Fruit fly (Drosophila melanogaster) whole organism, embryonic: ENCODE results near the gene CG6749.

Source experiments
- BEAF-32 ChIP-seq: fragments of 200-800 bp; sonication (Bioruptor generic); optimal IDR thresholded peaks from 3 replicates; lab custom pipeline; 2017; ENCODE audit warnings: missing biosample characterization, missing genetic modification characterization, mild to moderate bottlenecking, moderate library complexity, missing genetic modification reagents
- CG10209 ChIP-seq: fragments of 200-800 bp; sonication (Bioruptor generic); optimal IDR thresholded peaks from 3 replicates; lab custom pipeline; 2017; ENCODE audit warnings: missing biosample characterization, mild to moderate bottlenecking, missing genetic modification characterization, missing genetic modification reagents
- CG1024 ChIP-seq: fragments of 200-800 bp; sonication (Bioruptor generic); IDR thresholded peaks from 2 replicates; pipeline ENCODE4 v1.3.6; 2022; ENCODE audit warnings: missing biosample characterization, missing genetic modification characterization
- CG11093 ChIP-seq: fragments of 200-800 bp; sonication (Bioruptor generic); IDR thresholded peaks from 3 replicates; pipeline ENCODE4 v1.3.6; 2022; ENCODE audit warnings: missing biosample characterization, missing genetic modification characterization
- CG11247 ChIP-seq: fragments of 200-800 bp; sonication (Bioruptor generic); IDR thresholded peaks from 2 replicates; pipeline ENCODE4 v1.3.6; 2022; ENCODE audit warnings: missing biosample characterization, missing genetic modification characterization
- CG11560 ChIP-seq: fragments of 200-800 bp; sonication (Bioruptor generic); IDR thresholded peaks from 3 replicates; pipeline ENCODE4 v1.3.6; 2022; ENCODE audit warnings: missing biosample characterization, missing genetic modification characterization
- CG12236 ChIP-seq: fragments of 200-800 bp; sonication (Bioruptor generic); optimal IDR thresholded peaks from 2 replicates; lab custom pipeline; 2016; ENCODE audit warnings: missing biosample characterization, missing genetic modification characterization
- CG12299 ChIP-seq: fragments of 200-800 bp; sonication (Bioruptor generic); optimal IDR thresholded peaks from 2 replicates; lab custom pipeline; 2018; ENCODE audit warnings: missing biosample characterization, mild to moderate bottlenecking, missing genetic modification characterization
- CG12659 ChIP-seq: fragments of 200-800 bp; sonication (Bioruptor generic); optimal IDR thresholded peaks from 3 replicates; lab custom pipeline; 2017; ENCODE audit warnings: mild to moderate bottlenecking, missing biosample characterization, missing genetic modification reagents, missing genetic modification characterization
- CG12942 ChIP-seq: fragments of 200-800 bp; sonication (Bioruptor generic); optimal IDR thresholded peaks from 3 replicates; lab custom pipeline; 2016; ENCODE audit warnings: missing biosample characterization, missing genetic modification characterization
- CG13123 ChIP-seq: fragments of 200-800 bp; sonication (Bioruptor generic); optimal IDR thresholded peaks from 2 replicates; lab custom pipeline; 2016; ENCODE audit warnings: missing biosample characterization, missing genetic modification characterization
- CG14014 ChIP-seq: fragments of 200-800 bp; sonication (Bioruptor generic); IDR thresholded peaks from 2 replicates; pipeline ENCODE4 v1.3.6; 2022; ENCODE audit warnings: missing biosample characterization, missing genetic modification characterization
- CG14050 ChIP-seq: fragments of 200-800 bp; sonication (Bioruptor generic); IDR thresholded peaks from 3 replicates; pipeline ENCODE4 v1.3.6; 2022; ENCODE audit warnings: missing biosample characterization, missing genetic modification characterization
- CG14965 ChIP-seq: fragments of 200-800 bp; sonication (Bioruptor generic); optimal IDR thresholded peaks from 2 replicates; lab custom pipeline; 2016; ENCODE audit warnings: missing biosample characterization, missing genetic modification characterization, borderline replicate concordance
- CG15696 ChIP-seq: fragments of 200-800 bp; sonication (Bioruptor generic); optimal IDR thresholded peaks from 2 replicates; lab custom pipeline; 2019; ENCODE audit warnings: missing biosample characterization, mild to moderate bottlenecking, missing genetic modification characterization, moderate library complexity
- CG1603 ChIP-seq: fragments of 200-800 bp; sonication (Bioruptor generic); optimal IDR thresholded peaks from 2 replicates; lab custom pipeline; 2019; ENCODE audit warnings: missing biosample characterization, mild to moderate bottlenecking, missing genetic modification characterization, moderate library complexity
- CG31224 ChIP-seq: fragments of 200-800 bp; sonication (Bioruptor generic); IDR thresholded peaks from 2 replicates; pipeline ENCODE4 v1.3.6; 2022; ENCODE audit warnings: missing biosample characterization, missing genetic modification characterization
- CG31365 ChIP-seq: fragments of 200-800 bp; sonication (Bioruptor generic); optimal IDR thresholded peaks from 2 replicates; lab custom pipeline; 2018; ENCODE audit warnings: missing biosample characterization, mild to moderate bottlenecking, missing genetic modification characterization
- CG31441 ChIP-seq: fragments of 200-800 bp; sonication (Bioruptor generic); IDR thresholded peaks from 2 replicates; pipeline ENCODE4 v1.3.6; 2022; ENCODE audit warnings: missing biosample characterization, missing genetic modification characterization
- CG8359 ChIP-seq: fragments of 200-800 bp; sonication (Bioruptor generic); optimal IDR thresholded peaks from 2 replicates; lab custom pipeline; 2017; ENCODE audit warnings: missing biosample characterization, mild to moderate bottlenecking, missing genetic modification characterization, borderline replicate concordance
- CG8478 ChIP-seq: fragments of >200 bp; optimal IDR thresholded peaks from 2 replicates; lab custom pipeline; 2018
- CG9876 ChIP-seq: fragments of 200-800 bp; sonication (Bioruptor generic); optimal IDR thresholded peaks from 2 replicates; lab custom pipeline; 2016; ENCODE audit warnings: missing biosample characterization, missing genetic modification characterization
- Dfd ChIP-seq, 2 experiments: fragments of >200 bp; optimal IDR thresholded peaks; 2 replicates each; lab custom pipeline; 2017; ENCODE audit warnings: missing biosample characterization in 2 of 2, missing genetic modification characterization in 2 of 2
- HHEX ChIP-seq: fragments of 200-800 bp; sonication (Bioruptor generic); optimal IDR thresholded peaks from 3 replicates; lab custom pipeline; 2017; ENCODE audit warnings: missing biosample characterization, mild to moderate bottlenecking, missing genetic modification characterization, missing genetic modification reagents
- Lhr ChIP-seq: fragments of 200-800 bp; sonication (Bioruptor generic); optimal IDR thresholded peaks from 3 replicates; lab custom pipeline; 2017; ENCODE audit warnings: mild to moderate bottlenecking, missing biosample characterization, missing genetic modification reagents, missing genetic modification characterization
- Lpt ChIP-seq: fragments of >200 bp; optimal IDR thresholded peaks from 2 replicates; lab custom pipeline; 2018; ENCODE audit warnings: missing biosample characterization, missing genetic modification characterization
- MBD-R2 ChIP-seq: fragments of 200-800 bp; sonication (Bioruptor generic); IDR thresholded peaks from 2 replicates; pipeline ENCODE4 v1.3.6; 2022; ENCODE audit warnings: missing biosample characterization, missing genetic modification characterization
- Nf-YB ChIP-seq: fragments of 200-800 bp; sonication (Bioruptor generic); optimal IDR thresholded peaks from 3 replicates; lab custom pipeline; 2019; ENCODE audit warnings: missing biosample characterization, mild to moderate bottlenecking, missing genetic modification characterization, moderate library complexity
- ac ChIP-seq: fragments of 200-800 bp; sonication (Bioruptor generic); optimal IDR thresholded peaks from 3 replicates; lab custom pipeline; 2017; ENCODE audit warnings: missing biosample characterization, mild to moderate bottlenecking, missing genetic modification characterization
- bowl ChIP-seq: fragments of 200-800 bp; sonication (Bioruptor generic); IDR thresholded peaks from 2 replicates; pipeline ENCODE4 v1.3.6; 2022; ENCODE audit warnings: missing biosample characterization, missing genetic modification characterization
- caup ChIP-seq: fragments of 200-800 bp; sonication (Bioruptor generic); optimal IDR thresholded peaks from 3 replicates; lab custom pipeline; 2017; ENCODE audit warnings: missing biosample characterization, mild to moderate bottlenecking, missing genetic modification characterization, moderate library complexity; ENCODE audit not compliant: severe bottlenecking
- cg ChIP-seq: fragments of 200-800 bp; sonication (Bioruptor generic); optimal IDR thresholded peaks from 3 replicates; lab custom pipeline; 2019; ENCODE audit warnings: missing biosample characterization, mild to moderate bottlenecking, missing genetic modification characterization, moderate library complexity
- chif ChIP-seq, 2 experiments: fragments of 200-800 bp; sonication (Bioruptor generic); optimal IDR thresholded peaks; 3 replicates each; lab custom pipeline; 2016; ENCODE audit warnings: missing biosample characterization in 2 of 2, missing genetic modification characterization in 2 of 2
- crc ChIP-seq: fragments of 200-800 bp; sonication (Bioruptor generic); optimal IDR thresholded peaks from 2 replicates; lab custom pipeline; 2016; ENCODE audit warnings: missing biosample characterization, missing genetic modification characterization
- danr ChIP-seq: fragments of 200-800 bp; sonication (Bioruptor generic); IDR thresholded peaks from 2 replicates; pipeline ENCODE4 v1.3.6; 2022; ENCODE audit warnings: missing biosample characterization, missing genetic modification characterization
- dati ChIP-seq: fragments of 200-800 bp; sonication (Bioruptor generic); IDR thresholded peaks from 2 replicates; pipeline ENCODE4 v1.3.6; 2022; ENCODE audit warnings: missing biosample characterization, missing genetic modification characterization
- dmrt99B ChIP-seq: fragments of 200-800 bp; sonication (Bioruptor generic); optimal IDR thresholded peaks from 2 replicates; lab custom pipeline; 2018; ENCODE audit warnings: missing biosample characterization, mild to moderate bottlenecking, missing genetic modification characterization, moderate library complexity
- hkb ChIP-seq, 2 experiments: fragments of 200-800 bp in 1 of 2; fragments of >200 bp in 1 of 2; sonication (Bioruptor generic) in 1 of 2; IDR thresholded peaks in 1 of 2; optimal IDR thresholded peaks in 1 of 2; 2 replicates each; pipeline versions ENCODE4 v1.3.6 to Lab custom; 2017 to 2022; ENCODE audit warnings: missing biosample characterization in 1 of 2, missing genetic modification characterization in 1 of 2
- lbe ChIP-seq: fragments of 200-800 bp; sonication (Bioruptor generic); optimal IDR thresholded peaks from 2 replicates; lab custom pipeline; 2016; ENCODE audit warnings: missing biosample characterization, mild to moderate bottlenecking, missing genetic modification characterization
- lilli ChIP-seq: fragments of 200-800 bp; sonication (Bioruptor generic); optimal IDR thresholded peaks from 3 replicates; lab custom pipeline; 2016; ENCODE audit warnings: missing biosample characterization, missing genetic modification characterization
- onecut ChIP-seq: fragments of 200-800 bp; sonication (Bioruptor generic); IDR thresholded peaks from 2 replicates; pipeline ENCODE4 v1.3.6; 2022; ENCODE audit warnings: missing biosample characterization, missing genetic modification characterization
- peb ChIP-seq: fragments of 200-800 bp; sonication (Bioruptor generic); IDR thresholded peaks from 2 replicates; pipeline ENCODE4 v1.3.6; 2022; ENCODE audit warnings: missing biosample characterization, missing genetic modification characterization
- sqz ChIP-seq: fragments of 200-800 bp; sonication (Bioruptor generic); optimal IDR thresholded peaks from 3 replicates; lab custom pipeline; 2018; ENCODE audit warnings: missing biosample characterization, mild to moderate bottlenecking, missing genetic modification characterization
- stc ChIP-seq: fragments of 200-800 bp; sonication (Bioruptor generic); IDR thresholded peaks from 2 replicates; pipeline ENCODE4 v1.3.6; 2022; ENCODE audit warnings: missing biosample characterization, missing genetic modification characterization
- trem ChIP-seq: fragments of 200-800 bp; optimal IDR thresholded peaks from 3 replicates; lab custom pipeline; 2019; ENCODE audit warnings: missing biosample characterization, mild to moderate bottlenecking, missing genetic modification characterization, moderate library complexity
- vfl ChIP-seq: fragments of 200-800 bp; sonication (Bioruptor generic); optimal IDR thresholded peaks from 2 replicates; lab custom pipeline; 2016; ENCODE audit warnings: missing biosample characterization, missing genetic modification characterization
- vnd ChIP-seq: fragments of 200-800 bp; sonication (Bioruptor generic); IDR thresholded peaks from 3 replicates; pipeline ENCODE4 v1.3.6; 2022; ENCODE audit warnings: missing biosample characterization, missing genetic modification characterization; ENCODE audit not compliant: partially characterized antibody
- wor ChIP-seq: fragments of 200-800 bp; sonication (Bioruptor generic); IDR thresholded peaks from 2 replicates; pipeline ENCODE4 v1.3.6; 2022; ENCODE audit warnings: missing biosample characterization, missing genetic modification characterization

CG6749 gene

DNA sequence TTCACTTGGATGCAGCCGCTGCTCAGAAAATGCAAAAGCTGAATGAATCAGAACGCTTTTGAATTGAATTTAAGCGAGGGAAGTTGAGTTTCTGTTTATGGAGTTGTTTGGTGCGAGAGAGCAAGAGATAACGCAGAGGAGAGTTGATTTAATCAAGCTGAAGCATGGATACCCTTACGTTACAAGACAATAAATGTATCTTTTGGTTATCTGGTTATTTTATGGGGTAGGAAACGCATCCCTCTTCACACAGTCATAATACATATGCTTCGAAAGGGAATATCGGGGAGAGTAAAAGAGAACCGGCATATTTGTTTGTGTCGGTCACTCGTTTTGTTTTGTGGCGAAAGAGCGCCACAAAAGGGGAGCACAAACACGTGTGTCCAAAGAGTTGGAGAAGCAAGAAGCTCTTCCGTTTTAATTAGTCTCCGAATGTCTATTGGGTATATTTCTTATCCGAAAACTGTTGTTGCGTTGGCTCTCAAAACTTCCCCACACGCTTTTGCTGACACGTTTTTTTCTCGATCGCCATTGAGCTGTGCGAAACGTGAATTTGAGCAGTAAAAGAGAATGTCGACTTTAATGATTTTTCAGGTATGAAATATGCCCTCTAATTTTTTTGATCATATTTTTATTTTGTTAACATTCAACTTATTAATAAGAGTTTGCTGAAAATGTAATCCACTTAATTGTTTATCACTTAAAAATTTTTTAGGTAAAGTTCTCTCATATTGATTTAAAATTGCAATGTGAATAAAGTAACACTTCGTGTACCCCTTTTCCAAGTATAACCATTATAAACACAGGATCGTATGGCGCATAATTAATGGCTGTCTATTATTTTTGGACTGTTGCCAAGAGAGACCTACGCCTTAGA, 36.7 kb downstream of the CG6749 start, which contains the start of gene Prps (continued):
- TF ChIP-seq CG31365 (peak; percentile 81), Dfd (GFP tag; optimal IDR thresholded peaks at IDR 0.05; lab: Kevin White, UChicago) (no peak), CG14965 (GFP tag; lab: Kevin White, UChicago) (no peak), lbe (GFP tag; lab: Kevin White, UChicago) (peak; percentile 85), vfl (GFP tag; lab: Kevin White, UChicago) (peak; percentile 64), dmrt99B (tag; lab: Kevin White, UChicago) (peak; percentile 85), CG12236 (GFP tag; lab: Kevin White, UChicago) (peak; percentile 68), chif (GFP tag; optimal IDR thresholded peaks at IDR 0.05; lab: Kevin White, UChicago) (peak; percentile 25 to 65), CG8359 (no peak), CG1024 (GFP tag; lab: Robert Waterston, UW) (peak; percentile 74; the same call in 1 of the 2 replicates), CG11560 (tag; lab: Robert Waterston, UW) (peak; percentile 43; the same call in 1 of the 3 replicates), vnd (GFP tag; lab: Robert Waterston, UW) (no peak), Lhr (GFP tag; lab: Kevin White, UChicago) (no peak), CG31441 (GFP tag; lab: Robert Waterston, UW) (peak; percentile 67), dati (GFP tag; lab: Robert Waterston, UW) (0 out of 2 replicates have a peak, but pooled peaks have one; percentile 39), ac (GFP tag; lab: Kevin White, UChicago) (no peak), CG15696 (tag; lab: Kevin White, UChicago) (no peak), CG8478 (no peak), CG10209 (GFP tag; lab: Kevin White, UChicago) (peak; percentile 8), stc (GFP tag; lab: Robert Waterston, UW) (peak; percentile 79), hkb (optimal IDR thresholded peaks at IDR 0.05; lab: Kevin White, UChicago) (no peak), hkb (GFP tag; IDR thresholded peaks at IDR 0.05; lab: Robert Waterston, UW) (peak; percentile 85), Nf-YB (peak; percentile 7), cg (GFP tag; lab: Kevin White, UChicago) (peak; percentile 53), CG12659 (GFP tag; lab: Kevin White, UChicago) (peak; percentile 48), CG14050 (GFP tag; lab: Robert Waterston, UW) (peak; percentile 71), BEAF-32 (GFP tag; lab: Kevin White, UChicago) (no peak), CG1603 (tag; lab: Kevin White, UChicago) (peak; percentile 85), lilli (GFP tag; lab: Kevin White, UChicago) (peak; percentile 81), peb (GFP tag; lab: Robert Waterston, UW) (peak; percentile 66), CG9876 (peak; percentile 35), sqz (GFP tag; lab: Kevin White, UChicago) (peak; percentile 15), MBD-R2 (GFP tag; lab: Robert Waterston, UW) (peak; percentile 51; the same call in 1 of the 2 replicates), wor (GFP tag; lab: Robert Waterston, UW) (no peak), CG11093 (GFP tag; lab: Robert Waterston, UW) (peak; percentile 61; the same call in 1 of the 3 replicates), CG11247 (GFP tag; lab: Robert Waterston, UW) (peak; percentile 61), danr (no peak), CG14014 (GFP tag; lab: Robert Waterston, UW) (peak; percentile 72; the same call in 1 of the 2 replicates), CG31224 (GFP tag; lab: Robert Waterston, UW) (peak; percentile 72), bowl (GFP tag; lab: Robert Waterston, UW) (peak; percentile 60; the same call in 1 of the 2 replicates), trem (tag; lab: Kevin White, UChicago) (peak; percentile 51), CG12942 (GFP tag; lab: Kevin White, UChicago) (peak; percentile 67), CG13123 (peak; percentile 63), Lpt (GFP tag; lab: Kevin White, UChicago) (no peak), CG12299 (tag; lab: Kevin White, UChicago) (peak; percentile 75), crc (GFP tag; lab: Kevin White, UChicago) (peak; percentile 67), HHEX (GFP tag; lab: Kevin White, UChicago) (peak; percentile 76), caup (GFP tag; lab: Kevin White, UChicago) (peak; percentile 80), onecut (GFP tag; lab: Robert Waterston, UW) (peak; percentile 79)
